Worm (Caenorhabditis elegans) whole organism, L4 larva: ENCODE data around the gene C52B9.10.
A peak's percentile ranks its signal among the peaks of the same experiment; 100 is the strongest.

Experiments
- D1046.2 ChIP-seq: fragments of 200-800 bp; sonication (Bioruptor generic); IDR thresholded peaks from 2 replicates; pipeline ENCODE4 v1.3.6; 2022; ENCODE audit warnings: missing genetic modification characterization, missing compliant biosample characterization
- F10B5.3 ChIP-seq: sonication (generic microtip); optimal IDR thresholded peaks from 2 replicates; lab custom pipeline; 2016; ENCODE audit warnings: mild to moderate bottlenecking, missing genetic modification characterization, missing compliant biosample characterization
- F26F4.8 ChIP-seq: fragments of 200-800 bp; sonication (Bioruptor generic); conservative IDR thresholded peaks from 2 replicates; pipeline ENCODE4 v1.3.6; 2022; ENCODE audit warnings: missing genetic modification characterization, missing compliant biosample characterization
- F37D6.2 ChIP-seq: sonication (generic microtip); optimal IDR thresholded peaks from 2 replicates; lab custom pipeline; 2016; ENCODE audit warnings: mild to moderate bottlenecking, missing genetic modification characterization, missing compliant biosample characterization
- F49E8.2 ChIP-seq: sonication (generic microtip); optimal IDR thresholded peaks from 2 replicates; lab custom pipeline; 2016; ENCODE audit warnings: missing compliant biosample characterization, mild to moderate bottlenecking, missing genetic modification characterization, borderline replicate concordance
- R02D3.7 ChIP-seq: fragments of 150-350 bp; sonication (generic microtip); optimal IDR thresholded peaks from 3 replicates; lab custom pipeline; 2014; ENCODE audit warnings: missing biosample characterization, missing genetic modification characterization
- ZK546.5 ChIP-seq, 2 experiments: sonication (generic microtip); optimal IDR thresholded peaks; 2 replicates each; lab custom pipeline; 2017; ENCODE audit warnings: missing biosample characterization in 2 of 2, missing genetic modification characterization in 2 of 2
- aha-1 ChIP-seq: fragments of 150-350 bp; peaks from one replicate; lab custom pipeline; 2014; ENCODE audit warnings: missing biosample characterization, missing genetic modification characterization
- ceh-28 ChIP-seq: fragments of 150-350 bp; optimal IDR thresholded peaks from 2 replicates; lab custom pipeline; 2014; ENCODE audit warnings: missing biosample characterization, missing genetic modification reagents, missing genetic modification characterization
- ctbp-1 ChIP-seq: fragments of 200-800 bp; sonication (Bioruptor generic); IDR thresholded peaks from 2 replicates; pipeline ENCODE4 v1.3.6; 2022; ENCODE audit warnings: missing genetic modification reagents, missing genetic modification characterization, missing compliant biosample characterization
- daf-16 ChIP-seq, 3 experiments: sonication (generic microtip); optimal IDR thresholded peaks; 2 replicates each; lab custom pipeline; 2016 to 2017; ENCODE audit warnings: missing genetic modification characterization in 3 of 3, missing genetic modification reagents in 3 of 3, mild to moderate bottlenecking in 2 of 3, missing compliant biosample characterization in 2 of 3, missing biosample characterization in 1 of 3, moderate library complexity in 1 of 3
- dpl-1 ChIP-seq: fragments of 150-350 bp; optimal IDR thresholded peaks from 2 replicates; lab custom pipeline; 2014; ENCODE audit warnings: missing biosample characterization, missing genetic modification reagents, missing genetic modification characterization
- egl-43 ChIP-seq: fragments of 200-800 bp; sonication (Bioruptor generic); IDR thresholded peaks from 2 replicates; pipeline ENCODE4 v1.3.6; 2022; ENCODE audit warnings: missing genetic modification reagents, missing genetic modification characterization, missing compliant biosample characterization
- fos-1 ChIP-seq: fragments of 150-350 bp; optimal IDR thresholded peaks from 2 replicates; lab custom pipeline; 2014; ENCODE audit warnings: missing biosample characterization, missing genetic modification characterization
- hlh-11 ChIP-seq: fragments of 200-800 bp; sonication (Bioruptor generic); optimal IDR thresholded peaks from 2 replicates; lab custom pipeline; 2018; ENCODE audit warnings: mild to moderate bottlenecking, missing genetic modification characterization, missing compliant biosample characterization
- hlh-30 ChIP-seq: sonication (generic microtip); optimal IDR thresholded peaks from 2 replicates; lab custom pipeline; 2017; ENCODE audit warnings: antibody characterized with exemption, mild to moderate bottlenecking, missing genetic modification characterization, missing compliant biosample characterization; ENCODE audit not compliant: insufficient read depth
- hmg-1.1 ChIP-seq: fragments of 200-800 bp; sonication (Bioruptor generic); IDR thresholded peaks from 2 replicates; pipeline ENCODE4 v1.3.6; 2022; ENCODE audit warnings: missing genetic modification reagents, missing genetic modification characterization, missing compliant biosample characterization
- jun-1 ChIP-seq: fragments of 150-350 bp; optimal IDR thresholded peaks from 2 replicates; lab custom pipeline; 2014; ENCODE audit warnings: missing biosample characterization, missing genetic modification reagents, missing genetic modification characterization
- lin-13 ChIP-seq: fragments of 150-350 bp; optimal IDR thresholded peaks from 2 replicates; lab custom pipeline; 2014; ENCODE audit warnings: missing biosample characterization, missing genetic modification reagents, missing genetic modification characterization
- lin-39 ChIP-seq: fragments of 150-350 bp; optimal IDR thresholded peaks from 2 replicates; lab custom pipeline; 2014; ENCODE audit warnings: missing biosample characterization, missing genetic modification reagents, missing genetic modification characterization
- lir-3 ChIP-seq: sonication (generic microtip); optimal IDR thresholded peaks from 2 replicates; lab custom pipeline; 2016; ENCODE audit warnings: mild to moderate bottlenecking, missing genetic modification characterization, missing compliant biosample characterization
- mdt-29 ChIP-seq: fragments of 200-800 bp; sonication (Bioruptor generic); IDR thresholded peaks from 2 replicates; pipeline ENCODE4 v1.3.6; 2022; ENCODE audit warnings: missing genetic modification reagents, missing genetic modification characterization, missing compliant biosample characterization
- mep-1 ChIP-seq: fragments of 150-350 bp; sonication (generic microtip); optimal IDR thresholded peaks from 3 replicates; lab custom pipeline; 2014; ENCODE audit warnings: missing biosample characterization, missing genetic modification characterization
- nhr-102 ChIP-seq: sonication (generic microtip); optimal IDR thresholded peaks from 2 replicates; lab custom pipeline; 2016; ENCODE audit warnings: mild to moderate bottlenecking, missing genetic modification characterization, moderate library complexity, missing compliant biosample characterization
- nhr-28 ChIP-seq: fragments of 150-350 bp; optimal IDR thresholded peaks from 2 replicates; lab custom pipeline; 2014; ENCODE audit warnings: missing biosample characterization, missing genetic modification characterization
- pqm-1 ChIP-seq: sonication (generic microtip); optimal IDR thresholded peaks from 2 replicates; lab custom pipeline; 2017; ENCODE audit warnings: missing biosample characterization, missing genetic modification characterization
- rbr-2 ChIP-seq: sonication (generic microtip); optimal IDR thresholded peaks from 2 replicates; lab custom pipeline; 2016; ENCODE audit warnings: missing genotype, missing genetic modification characterization, missing compliant biosample characterization
- sdz-12 ChIP-seq: fragments of 200-800 bp; sonication (Bioruptor generic); optimal IDR thresholded peaks from 2 replicates; lab custom pipeline; 2018; ENCODE audit warnings: mild to moderate bottlenecking, missing genetic modification characterization, missing compliant biosample characterization
- snpc-1.2 ChIP-seq: fragments of 200-800 bp; sonication (Bioruptor generic); IDR thresholded peaks from 2 replicates; pipeline ENCODE4 v1.3.6; 2022; ENCODE audit warnings: missing genetic modification reagents, missing genetic modification characterization, missing compliant biosample characterization
- spr-1 ChIP-seq: sonication (generic microtip); optimal IDR thresholded peaks from 2 replicates; lab custom pipeline; 2016; ENCODE audit warnings: mild to moderate bottlenecking, missing genetic modification characterization, missing compliant biosample characterization
- unc-130 ChIP-seq: sonication (generic microtip); optimal IDR thresholded peaks from 2 replicates; lab custom pipeline; 2016; ENCODE audit warnings: missing genetic modification reagents, missing genetic modification characterization, missing compliant biosample characterization
- unc-62 ChIP-seq, 3 experiments: fragments of 150-350 bp in 1 of 3; sonication (generic microtip); optimal IDR thresholded peaks in 2 of 3; peaks in 1 of 3; 1 replicate in 1 of 3; 2 replicates in 2 of 3; lab custom pipeline; 2014 to 2017; ENCODE audit warnings: missing biosample characterization in 3 of 3, missing genetic modification characterization in 3 of 3, missing genetic modification reagents in 3 of 3, missing genotype in 1 of 3
- ztf-11 ChIP-seq: fragments of 150-350 bp; optimal IDR thresholded peaks from 2 replicates; lab custom pipeline; 2014; ENCODE audit warnings: missing biosample characterization, missing genetic modification characterization

The C52B9.10 gene

DNA sequence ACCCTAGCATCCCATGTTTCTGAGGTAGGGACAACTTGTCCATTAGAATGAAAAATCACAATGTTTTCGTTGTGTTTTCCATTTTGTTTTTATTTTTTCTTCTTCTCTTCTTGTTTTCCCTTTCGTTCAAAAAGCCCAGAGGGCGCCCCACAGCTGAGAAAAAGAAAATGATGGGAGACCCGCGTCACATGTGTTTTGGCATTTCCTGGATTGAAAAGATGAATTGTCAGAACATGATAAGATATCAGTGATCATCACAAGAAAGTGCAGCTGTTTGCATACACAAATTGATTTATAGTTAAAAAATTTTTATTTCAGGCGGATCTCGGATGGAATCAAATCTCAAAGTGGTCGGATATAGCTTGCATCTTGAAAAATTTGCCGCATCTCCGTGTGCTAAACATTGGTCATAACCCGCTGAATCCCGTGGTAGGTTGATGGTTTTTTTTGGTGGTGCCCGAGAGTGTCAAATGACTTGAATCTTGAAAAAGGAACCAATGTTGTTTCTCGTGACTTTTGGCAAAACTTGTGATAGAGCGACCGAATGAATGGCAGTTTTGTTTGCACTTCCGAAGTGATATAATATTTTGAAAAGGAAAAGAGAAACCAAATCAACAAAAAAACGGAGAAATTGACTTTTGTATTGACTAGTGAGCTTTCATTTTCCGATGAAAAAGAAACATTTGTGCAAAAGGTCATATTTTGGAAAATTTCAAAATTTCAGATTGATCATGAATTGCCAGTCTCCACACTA is 7.4 kb upstream of the C52B9.10 start:
- TF ChIP-seq egl-43 (GFP tag; lab: Robert Waterston, UW) (no peak), hlh-30 (tag; lab: Kevin White, UChicago) (peak; percentile 84), nhr-28 (tag; lab: Kevin White, UChicago) (peak; percentile 26), rbr-2 (tag; lab: Kevin White, UChicago) (no peak), hlh-11 (tag; lab: Kevin White, UChicago) (peak; percentile 46), ztf-11 (no peak), unc-130 (GFP tag; lab: Kevin White, UChicago) (no peak), unc-62 (GFP tag; optimal IDR thresholded peaks at IDR 0.05 in 1 of 2; lab: Kevin White, UChicago) (peak in 1 of 2 experiments; percentile 59), unc-62 (tag; optimal IDR thresholded peaks at IDR 0.05; lab: Kevin White, UChicago) (no peak), daf-16 (GFP tag; optimal IDR thresholded peaks at IDR 0.05; lab: Kevin White, UChicago) (peak in 1 of 2 experiments; percentile 71), daf-16 (tag; optimal IDR thresholded peaks at IDR 0.05; lab: Kevin White, UChicago) (no peak)

DNA sequence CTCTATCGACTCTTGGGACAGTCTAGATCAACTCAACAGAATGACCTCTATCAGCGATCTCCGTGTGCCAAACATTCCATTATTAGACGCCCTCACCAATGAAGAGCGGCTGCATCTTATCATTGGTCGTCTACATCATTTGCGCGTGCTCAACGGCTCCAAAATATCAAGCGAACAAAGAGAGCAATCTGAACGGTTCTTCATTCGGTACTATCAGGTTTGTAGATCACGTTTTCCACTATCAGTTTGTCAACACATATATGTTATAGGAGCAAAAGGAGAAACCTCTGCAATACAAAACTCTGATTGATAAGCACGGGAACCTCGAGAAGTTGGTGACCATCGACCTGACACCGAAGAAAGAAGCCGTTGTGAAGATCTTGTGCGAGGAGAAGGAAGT is 5.3 kb upstream of the C52B9.10 start:
- TF ChIP-seq nhr-28 (tag; lab: Kevin White, UChicago): peak; percentile 28
- TF ChIP-seq F49E8.2 (tag; lab: Kevin White, UChicago): no peak
- TF ChIP-seq pqm-1 (tag; lab: Kevin White, UChicago): peak; percentile 17
- no peak for TF ChIP-seq F37D6.2 (tag; lab: Kevin White, UChicago)
- TF ChIP-seq nhr-102 (tag; lab: Kevin White, UChicago): no peak
- TF ChIP-seq mdt-29: no peak
- peak; percentile 32 for TF ChIP-seq hlh-30 (tag; lab: Kevin White, UChicago)
- TF ChIP-seq unc-62 (GFP tag; optimal IDR thresholded peaks at IDR 0.05 in 1 of 2; lab: Kevin White, UChicago): peak in 1 of 2 experiments; percentile 82
- TF ChIP-seq unc-62 (tag; optimal IDR thresholded peaks at IDR 0.05; lab: Kevin White, UChicago): no peak
- no peak for TF ChIP-seq R02D3.7 (tag; lab: Kevin White, UChicago)
- TF ChIP-seq F26F4.8 (GFP tag; lab: Robert Waterston, UW): no peak
- TF ChIP-seq jun-1 (tag; lab: Kevin White, UChicago): no peak
- TF ChIP-seq F10B5.3 (tag; lab: Kevin White, UChicago): no peak
- no peak for TF ChIP-seq lir-3 (tag; lab: Kevin White, UChicago)

DNA sequence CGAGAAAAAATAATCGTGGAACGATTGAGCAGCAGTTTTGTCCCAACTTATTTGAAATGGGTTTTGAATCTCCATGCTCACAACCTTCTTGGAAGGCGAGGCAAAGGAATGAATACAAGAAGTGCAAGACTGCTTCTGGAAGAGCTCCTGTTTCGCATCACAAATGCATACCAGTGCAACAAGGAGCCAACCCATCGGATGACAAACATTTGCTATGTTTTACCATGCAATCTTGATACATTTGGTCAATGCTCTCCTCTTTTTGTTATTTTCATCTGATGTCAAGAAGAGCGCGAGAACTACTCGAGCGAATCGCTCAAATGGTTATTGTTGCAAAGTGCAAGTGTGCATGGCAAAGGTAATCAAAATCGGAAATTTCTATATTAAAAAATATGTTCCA is 402 bp downstream of the C52B9.10 start, which contains the start of gene mec-18:
Gene mec-18, minus strand, starts transcription at position 101 of the 400 bp plus-strand sequence.
- TF ChIP-seq spr-1 (tag; lab: Kevin White, UChicago) (no peak), ceh-28 (tag; lab: Kevin White, UChicago) (no peak), D1046.2 (GFP tag; lab: Robert Waterston, UW) (no peak), snpc-1.2 (GFP tag; lab: Robert Waterston, UW) (no peak), hmg-1.1 (no peak), rbr-2 (tag; lab: Kevin White, UChicago) (no peak), dpl-1 (GFP tag; lab: Kevin White, UChicago) (no peak), sdz-12 (GFP tag; lab: Kevin White, UChicago) (no peak), lin-39 (tag; lab: Kevin White, UChicago) (no peak), ZK546.5 (tag; optimal IDR thresholded peaks at IDR 0.05; lab: Kevin White, UChicago) (no peak), ctbp-1 (GFP tag; lab: Robert Waterston, UW) (no peak), fos-1 (no peak)
- TF ChIP-seq, all 104 proteins: peak for 0

DNA sequence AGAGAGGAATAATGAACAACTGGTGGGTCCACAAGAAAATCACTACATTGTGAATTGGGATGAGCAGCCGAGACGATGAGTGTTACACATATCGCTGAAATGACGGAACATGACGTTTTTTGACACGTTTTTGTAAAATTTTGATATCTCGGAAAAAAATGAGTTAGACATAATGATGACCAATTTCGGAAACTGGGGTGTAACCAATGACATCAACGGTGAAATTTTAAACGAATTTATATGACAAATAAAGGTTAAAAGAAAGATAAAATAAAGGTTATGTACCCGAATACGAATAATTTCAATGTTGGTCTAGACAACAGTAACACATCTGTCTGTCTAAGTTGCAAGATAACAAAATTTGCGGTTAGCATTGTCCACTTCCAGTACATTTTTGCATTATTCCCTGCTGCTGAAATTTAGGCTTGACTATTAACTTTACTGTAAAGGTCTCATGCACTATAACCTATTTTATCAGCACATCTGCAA is 5.6 kb downstream of the C52B9.10 start, which contains the start of the genes twk-28 and ets-9:
Gene twk-28, minus strand, starts transcription at position 51 of the 489 bp plus-strand sequence.
Gene ets-9, plus strand, starts transcription at position 410 of the 489 bp plus-strand sequence.
- TF ChIP-seq unc-62 (GFP tag; optimal IDR thresholded peaks at IDR 0.05 in 1 of 2; lab: Kevin White, UChicago) (peak in 1 of 2 experiments; percentile 95), unc-62 (tag; optimal IDR thresholded peaks at IDR 0.05; lab: Kevin White, UChicago) (no peak), mep-1 (tag; lab: Kevin White, UChicago) (no peak), aha-1 (peak; percentile 89), lin-13 (GFP tag; lab: Kevin White, UChicago) (no peak)
